Fruit fly (Drosophila melanogaster) whole organism, wandering third instar larva: ENCODE measurements around the gene CG9961.
A peak's percentile ranks its signal among the peaks of the same experiment; 100 is the strongest.

Experiments
- CG32264 ChIP-seq: fragments of 200-800 bp; sonication (Bioruptor generic); optimal IDR thresholded peaks from 2 replicates; lab custom pipeline; 2016; ENCODE audit warnings: missing biosample characterization, missing genetic modification characterization
- CG9705 ChIP-seq: fragments of 200-800 bp; sonication (Bioruptor generic); optimal IDR thresholded peaks from 2 replicates; lab custom pipeline; 2018; ENCODE audit warnings: missing biosample characterization, mild to moderate bottlenecking, missing genetic modification characterization
- CrebA ChIP-seq: fragments of 200-800 bp; sonication (Bioruptor generic); optimal IDR thresholded peaks from 2 replicates; lab custom pipeline; 2016; ENCODE audit warnings: missing biosample characterization, mild to moderate bottlenecking, missing genetic modification characterization, borderline replicate concordance
- Dfd ChIP-seq: fragments of >200 bp; optimal IDR thresholded peaks from 2 replicates; lab custom pipeline; 2017; ENCODE audit warnings: missing biosample characterization, missing genetic modification characterization
- Dif ChIP-seq: fragments of 200-275, 200-300 bp; sonication (Bioruptor generic); optimal IDR thresholded peaks from 2 replicates; lab custom pipeline; 2018; ENCODE audit warnings: missing biosample characterization, missing genetic modification characterization; ENCODE audit not compliant: partially characterized antibody
- GATAd ChIP-seq: sonication (Bioruptor generic); optimal IDR thresholded peaks from 2 replicates; lab custom pipeline; 2016; ENCODE audit warnings: missing biosample characterization, missing genetic modification characterization
- HLH106 ChIP-seq: fragments of 200-800 bp; optimal IDR thresholded peaks from 3 replicates; lab custom pipeline; 2019; ENCODE audit warnings: missing biosample characterization, mild to moderate bottlenecking, missing genetic modification characterization, moderate library complexity
- Hnf4 ChIP-seq: fragments of 200-800 bp; sonication (Bioruptor generic); optimal IDR thresholded peaks from 2 replicates; lab custom pipeline; 2016; ENCODE audit warnings: missing biosample characterization, mild to moderate bottlenecking, missing genetic modification characterization
- Hr83 ChIP-seq: fragments of 200-300 bp; sonication (Bioruptor generic); optimal IDR thresholded peaks from 2 replicates; lab custom pipeline; 2016; ENCODE audit warnings: missing biosample characterization, mild to moderate bottlenecking, missing genetic modification characterization, moderate library complexity; ENCODE audit not compliant: poor library complexity, severe bottlenecking
- Jra ChIP-seq: sonication (Bioruptor generic); optimal IDR thresholded peaks from 2 replicates; lab custom pipeline; 2016; ENCODE audit warnings: missing biosample characterization, missing genetic modification characterization
- Mio ChIP-seq: sonication (Bioruptor generic); optimal IDR thresholded peaks from 2 replicates; lab custom pipeline; 2016; ENCODE audit warnings: missing biosample characterization, missing genetic modification characterization
- Myc ChIP-seq: fragments of >200 bp; optimal IDR thresholded peaks from 2 replicates; lab custom pipeline; 2017
- OdsH ChIP-seq: fragments of 200-800 bp; sonication (Bioruptor generic); optimal IDR thresholded peaks from 2 replicates; lab custom pipeline; 2016; ENCODE audit warnings: missing biosample characterization, mild to moderate bottlenecking, missing genetic modification characterization
- Rel ChIP-seq, 2 experiments: fragments of 200-800 bp; sonication (Bioruptor generic) in 1 of 2; optimal IDR thresholded peaks; 2 replicates in 1 of 2; 3 replicates in 1 of 2; lab custom pipeline; 2016 to 2019; ENCODE audit warnings: mild to moderate bottlenecking in 2 of 2, missing biosample characterization in 2 of 2, missing genetic modification characterization in 2 of 2, moderate library complexity in 1 of 2
- Sp1 ChIP-seq: fragments of 200-800 bp; sonication (Bioruptor generic); optimal IDR thresholded peaks from 3 replicates; lab custom pipeline; 2019; ENCODE audit warnings: missing biosample characterization, mild to moderate bottlenecking, missing genetic modification characterization, moderate library complexity
- Vsx2 ChIP-seq: fragments of 200-300, 225-300 bp; sonication (Bioruptor generic); optimal IDR thresholded peaks from 2 replicates; lab custom pipeline; 2018; ENCODE audit warnings: missing biosample characterization, missing genetic modification characterization; ENCODE audit not compliant: partially characterized antibody
- br ChIP-seq: fragments of 200-800 bp; sonication (Bioruptor generic); optimal IDR thresholded peaks from 2 replicates; lab custom pipeline; 2016; ENCODE audit warnings: missing biosample characterization, missing genetic modification characterization
- brk ChIP-seq: fragments of 200-800 bp; sonication (Bioruptor generic); optimal IDR thresholded peaks from 2 replicates; lab custom pipeline; 2016; ENCODE audit warnings: missing biosample characterization, mild to moderate bottlenecking, missing genetic modification characterization
- dmrt93B ChIP-seq: fragments of 200-800 bp; sonication (Bioruptor generic); optimal IDR thresholded peaks from 2 replicates; lab custom pipeline; 2018; ENCODE audit warnings: missing biosample characterization, mild to moderate bottlenecking, missing genetic modification characterization
- dsf ChIP-seq: sonication (Bioruptor generic); optimal IDR thresholded peaks from 2 replicates; lab custom pipeline; 2016; ENCODE audit warnings: missing biosample characterization, missing genetic modification characterization, borderline replicate concordance
- foxo ChIP-seq, 2 experiments: fragments of 200-800 bp; sonication (Bioruptor generic); optimal IDR thresholded peaks; 2 replicates in 1 of 2; 3 replicates in 1 of 2; lab custom pipeline; 2016 to 2017; ENCODE audit warnings: missing biosample characterization in 2 of 2, missing genetic modification characterization in 2 of 2
- h ChIP-seq: fragments of 200-800 bp; sonication (Bioruptor generic); optimal IDR thresholded peaks from 3 replicates; lab custom pipeline; 2016; ENCODE audit warnings: missing biosample characterization, mild to moderate bottlenecking, missing genetic modification characterization
- jim ChIP-seq: fragments of 175-275, 200-325 bp; sonication (Bioruptor generic); optimal IDR thresholded peaks from 2 replicates; lab custom pipeline; 2016; ENCODE audit warnings: missing biosample characterization, mild to moderate bottlenecking, missing genetic modification characterization
- pan ChIP-seq: fragments of >200 bp; optimal IDR thresholded peaks from 2 replicates; lab custom pipeline; 2017
- psq ChIP-seq: fragments of 200-800 bp; sonication (Bioruptor generic); optimal IDR thresholded peaks from 3 replicates; lab custom pipeline; 2017; ENCODE audit warnings: missing biosample characterization, mild to moderate bottlenecking, missing genetic modification characterization, moderate library complexity
- rgr ChIP-seq: fragments of 200-800 bp; sonication (Bioruptor generic); optimal IDR thresholded peaks from 3 replicates; lab custom pipeline; 2016; ENCODE audit warnings: missing biosample characterization, mild to moderate bottlenecking, missing genetic modification characterization
- sage ChIP-seq: fragments of 200-800 bp; sonication (Bioruptor generic); optimal IDR thresholded peaks from 2 replicates; lab custom pipeline; 2016; ENCODE audit warnings: missing biosample characterization, mild to moderate bottlenecking, missing genetic modification characterization
- sv ChIP-seq: fragments of 200-800 bp; sonication (Bioruptor generic); optimal IDR thresholded peaks from 3 replicates; lab custom pipeline; 2016; ENCODE audit warnings: missing biosample characterization, missing genetic modification characterization
- tai ChIP-seq: sonication (Bioruptor generic); optimal IDR thresholded peaks from 2 replicates; lab custom pipeline; 2016; ENCODE audit warnings: missing biosample characterization, missing genetic modification characterization
- usp ChIP-seq: fragments of >200 bp; optimal IDR thresholded peaks from 2 replicates; lab custom pipeline; 2017; ENCODE audit warnings: missing biosample characterization, missing genetic modification characterization

CG9961 gene

dm6 chr2L:2744852-2745251, at the start of gene CG9961, which contains the start of gene Cwc25:
Gene CG9961, minus strand, starts transcription at chr2L:2744934.
Gene Cwc25, plus strand, starts transcription at chr2L:2745098.
- TF ChIP-seq usp (GFP tag; lab: Kevin White, UChicago) (no peak), tai (no peak), foxo (GFP tag; optimal IDR thresholded peaks at IDR 0.05; lab: Kevin White, UChicago) (peak in 1 of 2 experiments; percentile 8), pan (lab: Kevin White, UChicago) (no peak), HLH106 (tag; lab: Kevin White, UChicago) (peak; percentile 22), CrebA (GFP tag; lab: Kevin White, UChicago) (no peak), Rel (GFP tag; optimal IDR thresholded peaks at IDR 0.05; lab: Kevin White, UChicago) (no peak), Rel (tag; optimal IDR thresholded peaks at IDR 0.05; lab: Kevin White, UChicago) (no peak), Hr83 (GFP tag; lab: Kevin White, UChicago) (no peak), Mio (GFP tag; lab: Kevin White, UChicago) (no peak), dsf (GFP tag; lab: Kevin White, UChicago) (no peak), GATAd (GFP tag; lab: Kevin White, UChicago) (no peak), OdsH (no peak), CG32264 (no peak), Hnf4 (GFP tag; lab: Kevin White, UChicago) (no peak)

- TF ChIP-seq br (GFP tag; lab: Kevin White, UChicago) (no peak), psq (GFP tag; lab: Kevin White, UChicago) (no peak)
Measured at dm6 chr2L:2782790-2783189, 38.1 kb upstream of the CG9961 start.

- TF ChIP-seq sage (GFP tag; lab: Kevin White, UChicago), result no peak
- no peak for TF ChIP-seq dsf (GFP tag; lab: Kevin White, UChicago)
- no peak for TF ChIP-seq sv (GFP tag; lab: Kevin White, UChicago)
- no peak for TF ChIP-seq pan (lab: Kevin White, UChicago)
- no peak for TF ChIP-seq CG9705 (GFP tag; lab: Kevin White, UChicago)
- no peak for TF ChIP-seq rgr
- TF ChIP-seq Dfd (GFP tag; lab: Kevin White, UChicago), result no peak
- no peak for TF ChIP-seq Myc (lab: Kevin White, UChicago)
- no peak for TF ChIP-seq br (GFP tag; lab: Kevin White, UChicago)
- no peak for TF ChIP-seq Vsx2 (GFP tag; lab: Kevin White, UChicago)
- TF ChIP-seq Hr83 (GFP tag; lab: Kevin White, UChicago), result no peak
Measured at dm6 chr2L:2771676-2772075, 26.9 kb upstream of the CG9961 start, which contains the start of gene CG15399. Gene CG15399, minus strand, starts transcription at chr2L:2771776.

dm6 chr2L:2769476-2770185, 24.9 kb upstream of the CG9961 start, which contains the start of the genes colt and HINT1:
Gene colt, minus strand, starts transcription at chr2L:2770069.
Gene HINT1, plus strand, starts transcription at chr2L:2770135.
- no peak for TF ChIP-seq brk (GFP tag; lab: Kevin White, UChicago)
- TF ChIP-seq Jra, result no peak
- no peak for TF ChIP-seq Vsx2 (GFP tag; lab: Kevin White, UChicago)
- TF ChIP-seq tai, result no peak
- TF ChIP-seq br (GFP tag; lab: Kevin White, UChicago), result peak; percentile 33
- peak; percentile 4 for TF ChIP-seq HLH106 (tag; lab: Kevin White, UChicago)
- TF ChIP-seq Rel (GFP tag; optimal IDR thresholded peaks at IDR 0.05; lab: Kevin White, UChicago), result no peak
- TF ChIP-seq Rel (tag; optimal IDR thresholded peaks at IDR 0.05; lab: Kevin White, UChicago), result peak; percentile 53
- TF ChIP-seq jim (GFP tag; lab: Kevin White, UChicago), result no peak
- TF ChIP-seq Sp1 (GFP tag; lab: Kevin White, UChicago), result peak; percentile 57
- peak; percentile 94 for TF ChIP-seq Hnf4 (GFP tag; lab: Kevin White, UChicago)
- peak; percentile 12 for TF ChIP-seq h (GFP tag; lab: Kevin White, UChicago)
- TF ChIP-seq, all 38 proteins: peak for 6

dm6 chr2L:2767627-2768026, 22.9 kb upstream of the CG9961 start, which contains the start of the genes Taf10b and Taf10:
Gene Taf10b, minus strand, starts transcription at chr2L:2767845.
Gene Taf10, plus strand, starts transcription at chr2L:2767890.
- peak; percentile 4 for TF ChIP-seq h (GFP tag; lab: Kevin White, UChicago)
- no peak for TF ChIP-seq Rel (GFP tag; optimal IDR thresholded peaks at IDR 0.05; lab: Kevin White, UChicago)
- TF ChIP-seq Rel (tag; optimal IDR thresholded peaks at IDR 0.05; lab: Kevin White, UChicago), result peak; percentile 41
- TF ChIP-seq dmrt93B, result no peak
- peak; percentile 2 for TF ChIP-seq Hr83 (GFP tag; lab: Kevin White, UChicago)
- peak; percentile 31 for TF ChIP-seq rgr
- TF ChIP-seq Dif (GFP tag; lab: Kevin White, UChicago), result no peak
- peak; percentile 18 for TF ChIP-seq Sp1 (GFP tag; lab: Kevin White, UChicago)
